Worm (Caenorhabditis elegans): ENCODE data around the gene npr-24.

The npr-24 gene

ce11 chrX:17475974-17476373 lies 10.7 kb downstream of the npr-24 start:
- TF ChIP-seq tag-97 (GFP tag; IDR thresholded peaks at IDR 0.05) = no peak
- TF ChIP-seq T26A8.4 (GFP tag; IDR thresholded peaks at IDR 0.05) = no peak
- TF ChIP-seq dmd-8 (GFP tag; IDR thresholded peaks at IDR 0.05) = no peak
- TF ChIP-seq mxl-3 (GFP tag; optimal IDR thresholded peaks at IDR 0.05) = peak; percentile 9
- TF ChIP-seq D1046.2 (GFP tag; IDR thresholded peaks at IDR 0.05) = no peak
- no peak for TF ChIP-seq lin-13 (GFP tag; optimal IDR thresholded peaks at IDR 0.05)
- TF ChIP-seq ceh-20 (GFP tag; IDR thresholded peaks at IDR 0.05) = no peak
- no peak for TF ChIP-seq mdl-1 (tag; optimal IDR thresholded peaks at IDR 0.05)
- TF ChIP-seq gei-8 (GFP tag; optimal IDR thresholded peaks at IDR 0.05) = no peak
- peak; percentile 9; the same call in 1 of the 2 replicates for TF ChIP-seq dmd-6 (GFP tag; IDR thresholded peaks at IDR 0.05)
- no peak for TF ChIP-seq jun-1 (tag; optimal IDR thresholded peaks at IDR 0.05)
- TF ChIP-seq dve-1 (tag; optimal IDR thresholded peaks at IDR 0.05; ENCODE audit: insufficient read depth) = peak; percentile 37
- peak; percentile 56 for TF ChIP-seq hlh-11 (tag; optimal IDR thresholded peaks at IDR 0.05)
- TF ChIP-seq lir-3 (tag; optimal IDR thresholded peaks at IDR 0.05) = no peak
- TF ChIP-seq nhr-11 (tag; optimal IDR thresholded peaks at IDR 0.05) = no peak
- no peak for TF ChIP-seq egl-43 (GFP tag; IDR thresholded peaks at IDR 0.05)
- no peak for TF ChIP-seq nhr-10 (tag; optimal IDR thresholded peaks at IDR 0.05)
- no peak for TF ChIP-seq aly-2 (tag; optimal IDR thresholded peaks at IDR 0.05)
- no peak for TF ChIP-seq ama-1 (optimal IDR thresholded peaks at IDR 0.05)
- no peak for TF ChIP-seq Y105C5A.15 (GFP tag; IDR thresholded peaks at IDR 0.05)
- no peak for TF ChIP-seq hmg-1.1 (GFP tag; IDR thresholded peaks at IDR 0.05)
- no peak for TF ChIP-seq daf-8 (GFP tag; IDR thresholded peaks at IDR 0.05)
- no peak for TF ChIP-seq zag-1 (tag; optimal IDR thresholded peaks at IDR 0.05)
- no peak for TF ChIP-seq daf-19 (GFP tag; conservative IDR thresholded peaks at IDR 0.05)
- TF ChIP-seq R02D3.7 (tag; optimal IDR thresholded peaks at IDR 0.05) = no peak
- peak; percentile 68 for TF ChIP-seq pqm-1 (tag; optimal IDR thresholded peaks at IDR 0.05)
- TF ChIP-seq nhr-77 (tag; optimal IDR thresholded peaks at IDR 0.05) = no peak
- 0 out of 2 replicates have a peak, but pooled peaks have one; percentile 40 for TF ChIP-seq php-3 (GFP tag; IDR thresholded peaks at IDR 0.05)
- no peak for TF ChIP-seq nhr-42 (GFP tag; IDR thresholded peaks at IDR 0.05)
- no peak for TF ChIP-seq F10B5.3 (tag; optimal IDR thresholded peaks at IDR 0.05)
- TF ChIP-seq hlh-30 (tag; optimal IDR thresholded peaks at IDR 0.05; ENCODE audit: insufficient read depth) = peak; percentile 21
- no peak for TF ChIP-seq zfp-3 (GFP tag; conservative IDR thresholded peaks at IDR 0.05)
- no peak for TF ChIP-seq lin-38 (GFP tag; IDR thresholded peaks at IDR 0.05)
- TF ChIP-seq ceh-44 (GFP tag; IDR thresholded peaks at IDR 0.05) = no peak
- peak; percentile 70 for TF ChIP-seq nhr-28 (tag; optimal IDR thresholded peaks at IDR 0.05)
- TF ChIP-seq F49E8.2 (tag; optimal IDR thresholded peaks at IDR 0.05; ENCODE audit: borderline replicate concordance) = no peak
- no peak for TF ChIP-seq saeg-2 (GFP tag; IDR thresholded peaks at IDR 0.05)
- TF ChIP-seq F37D6.2 (tag; optimal IDR thresholded peaks at IDR 0.05) = no peak
- no peak for TF ChIP-seq nhr-237 (tag; optimal IDR thresholded peaks at IDR 0.05)
- no peak for TF ChIP-seq T20F7.1 (GFP tag; optimal IDR thresholded peaks at IDR 0.05)
- TF ChIP-seq snpc-1.2 (GFP tag; IDR thresholded peaks at IDR 0.05) = no peak
- TF ChIP-seq lin-29 (GFP tag; IDR thresholded peaks at IDR 0.05) = no peak
- no peak for TF ChIP-seq pha-4 (GFP tag; IDR thresholded peaks at IDR 0.05)
- TF ChIP-seq pha-4 (tag; optimal IDR thresholded peaks at IDR 0.05) = no peak
- TF ChIP-seq lin-1 (GFP tag; IDR thresholded peaks at IDR 0.05) = no peak
- TF ChIP-seq daf-16 (GFP tag; optimal IDR thresholded peaks at IDR 0.05) = no peak
- TF ChIP-seq daf-16 (tag; optimal IDR thresholded peaks at IDR 0.05) = peak; percentile 87
- TF ChIP-seq ceh-28 (tag; optimal IDR thresholded peaks at IDR 0.05) = no peak
- TF ChIP-seq ZK337.2 (GFP tag; IDR thresholded peaks at IDR 0.05) = no peak
- TF ChIP-seq fkh-10 (GFP tag; optimal IDR thresholded peaks at IDR 0.05) = no peak
- TF ChIP-seq nhr-76 (tag; optimal IDR thresholded peaks at IDR 0.05) = no peak

All from whole organism, L4 larva.